Fruit fly (Drosophila melanogaster) whole organism, embryonic: ENCODE data around the gene msopa.

Source experiments
- Bteb2 ChIP-seq: fragments of 200-800 bp; sonication (Bioruptor generic); optimal IDR thresholded peaks from 2 replicates; lab custom pipeline; 2016; ENCODE audit warnings: missing biosample characterization, missing genetic modification characterization
- C15 ChIP-seq: fragments of 200-800 bp; sonication (Bioruptor generic); IDR thresholded peaks from 3 replicates; pipeline ENCODE4 v1.3.6; 2022; ENCODE audit warnings: missing biosample characterization, missing genetic modification characterization
- CG10431 ChIP-seq: fragments of 200-800 bp; sonication (Bioruptor generic); optimal IDR thresholded peaks from 3 replicates; lab custom pipeline; 2018; ENCODE audit warnings: missing biosample characterization, mild to moderate bottlenecking, missing genetic modification characterization
- CG11247 ChIP-seq: fragments of 200-800 bp; sonication (Bioruptor generic); IDR thresholded peaks from 2 replicates; pipeline ENCODE4 v1.3.6; 2022; ENCODE audit warnings: missing biosample characterization, missing genetic modification characterization
- CG12155 ChIP-seq: fragments of 200-800 bp; sonication (Bioruptor generic); optimal IDR thresholded peaks from 3 replicates; lab custom pipeline; 2016; ENCODE audit warnings: missing biosample characterization, missing genetic modification characterization
- CG14014 ChIP-seq: fragments of 200-800 bp; sonication (Bioruptor generic); IDR thresholded peaks from 2 replicates; pipeline ENCODE4 v1.3.6; 2022; ENCODE audit warnings: missing biosample characterization, missing genetic modification characterization
- CG14965 ChIP-seq: fragments of 200-800 bp; sonication (Bioruptor generic); optimal IDR thresholded peaks from 2 replicates; lab custom pipeline; 2016; ENCODE audit warnings: missing biosample characterization, missing genetic modification characterization, borderline replicate concordance
- CG17186 ChIP-seq: fragments of 200-800 bp; sonication (Bioruptor generic); optimal IDR thresholded peaks from 3 replicates; lab custom pipeline; 2017; ENCODE audit warnings: missing biosample characterization, missing genetic modification reagents, missing genetic modification characterization
- CG17802 ChIP-seq: fragments of 200-800 bp; sonication (Bioruptor generic); optimal IDR thresholded peaks from 2 replicates; lab custom pipeline; 2018; ENCODE audit warnings: missing biosample characterization, mild to moderate bottlenecking, missing genetic modification characterization, moderate library complexity
- CG17912 ChIP-seq: fragments of 200-800 bp; sonication (Bioruptor generic); optimal IDR thresholded peaks from 2 replicates; lab custom pipeline; 2018; ENCODE audit warnings: missing biosample characterization, mild to moderate bottlenecking, missing genetic modification characterization
- CG30020 ChIP-seq: fragments of 200-800 bp; optimal IDR thresholded peaks from 2 replicates; lab custom pipeline; 2019; ENCODE audit warnings: missing biosample characterization, mild to moderate bottlenecking, missing genetic modification characterization, moderate library complexity
- CG7963 ChIP-seq: fragments of 200-800 bp; sonication (Bioruptor generic); IDR thresholded peaks from 3 replicates; pipeline ENCODE4 v1.3.6; 2022; ENCODE audit warnings: missing biosample characterization, missing genetic modification characterization; ENCODE audit not compliant: partially characterized antibody
- CG9215 ChIP-seq: fragments of 200-800 bp; sonication (Bioruptor generic); IDR thresholded peaks from 2 replicates; pipeline ENCODE4 v1.3.6; 2022; ENCODE audit warnings: missing biosample characterization, missing genetic modification characterization
- CG9609 ChIP-seq: fragments of 200-800 bp; sonication (Bioruptor generic); optimal IDR thresholded peaks from 3 replicates; lab custom pipeline; 2016; ENCODE audit warnings: missing biosample characterization, missing genetic modification characterization
- CG9727 ChIP-seq: fragments of 200-800 bp; sonication (Bioruptor generic); optimal IDR thresholded peaks from 3 replicates; lab custom pipeline; 2017; ENCODE audit warnings: missing biosample characterization, mild to moderate bottlenecking, missing genetic modification characterization
- D ChIP-seq, 2 experiments: fragments of 200-800 bp in 1 of 2; fragments of >200 bp in 1 of 2; sonication (Bioruptor generic) in 1 of 2; optimal IDR thresholded peaks; 2 replicates in 1 of 2; 3 replicates in 1 of 2; lab custom pipeline; 2017; ENCODE audit warnings: mild to moderate bottlenecking in 1 of 2, missing biosample characterization in 1 of 2, missing genetic modification characterization in 1 of 2, missing genetic modification reagents in 1 of 2
- Dip3 ChIP-seq: fragments of 200-800 bp; sonication (Bioruptor generic); optimal IDR thresholded peaks from 3 replicates; lab custom pipeline; 2016; ENCODE audit warnings: missing biosample characterization, missing genetic modification characterization
- Doc2 ChIP-seq: fragments of 200-800 bp; sonication (Bioruptor generic); IDR thresholded peaks from 2 replicates; pipeline ENCODE4 v1.3.6; 2022; ENCODE audit warnings: missing biosample characterization, missing genetic modification characterization
- Eip74EF ChIP-seq, 2 experiments: fragments of 200-800 bp in 1 of 2; fragments of >200 bp in 1 of 2; sonication (Bioruptor generic) in 1 of 2; optimal IDR thresholded peaks; 2 replicates each; lab custom pipeline; 2017 to 2019; ENCODE audit warnings: missing biosample characterization in 2 of 2, missing genetic modification characterization in 2 of 2, mild to moderate bottlenecking in 1 of 2, moderate library complexity in 1 of 2
- MESR4 ChIP-seq: fragments of 200-800 bp; sonication (Bioruptor generic); optimal IDR thresholded peaks from 2 replicates; lab custom pipeline; 2018; ENCODE audit warnings: missing biosample characterization, mild to moderate bottlenecking, missing genetic modification characterization, moderate library complexity
- Mad ChIP-seq: fragments of 200-800 bp; sonication (Bioruptor generic); optimal IDR thresholded peaks from 2 replicates; lab custom pipeline; 2016; ENCODE audit warnings: missing biosample characterization, missing genetic modification characterization
- Nf-YA ChIP-seq: fragments of 200-800 bp; sonication (Bioruptor generic); IDR thresholded peaks from 2 replicates; pipeline ENCODE4 v1.3.6; 2022; ENCODE audit warnings: missing biosample characterization, missing genetic modification characterization
- Opbp ChIP-seq: fragments of 200-800 bp; sonication (Bioruptor generic); IDR thresholded peaks from 3 replicates; pipeline ENCODE4 v1.3.6; 2022; ENCODE audit warnings: missing biosample characterization, missing genetic modification characterization; ENCODE audit not compliant: partially characterized antibody
- PHDP ChIP-seq: fragments of 200-800 bp; sonication (Bioruptor generic); optimal IDR thresholded peaks from 3 replicates; lab custom pipeline; 2018; ENCODE audit warnings: missing biosample characterization, mild to moderate bottlenecking, missing genetic modification characterization, moderate library complexity
- Rx ChIP-seq: fragments of 200-800 bp; sonication (Bioruptor generic); IDR thresholded peaks from 2 replicates; pipeline ENCODE4 v1.3.6; 2022; ENCODE audit warnings: missing biosample characterization, missing genetic modification characterization
- Six4 ChIP-seq: fragments of 200-800 bp; sonication (Bioruptor generic); optimal IDR thresholded peaks from 2 replicates; lab custom pipeline; 2016; ENCODE audit warnings: missing biosample characterization, missing genetic modification characterization
- Usf ChIP-seq: fragments of 200-800 bp; sonication (Bioruptor generic); optimal IDR thresholded peaks from 2 replicates; lab custom pipeline; 2017; ENCODE audit warnings: missing genotype, missing biosample characterization, missing genetic modification characterization
- ato ChIP-seq: fragments of 200-800 bp; sonication (Bioruptor generic); IDR thresholded peaks from 2 replicates; pipeline ENCODE4 v1.3.6; 2022; ENCODE audit warnings: missing biosample characterization, missing genetic modification characterization; ENCODE audit not compliant: partially characterized antibody
- bsh ChIP-seq, 2 experiments: fragments of 200-800 bp; sonication (Bioruptor generic); optimal IDR thresholded peaks; 2 replicates each; lab custom pipeline; 2017 to 2018; ENCODE audit warnings: mild to moderate bottlenecking in 2 of 2, missing biosample characterization in 2 of 2, missing genetic modification characterization in 2 of 2, moderate library complexity in 1 of 2
- cato ChIP-seq: fragments of 200-800 bp; sonication (Bioruptor generic); optimal IDR thresholded peaks from 2 replicates; lab custom pipeline; 2016; ENCODE audit warnings: missing biosample characterization, missing genetic modification characterization, borderline replicate concordance
- crol ChIP-seq: fragments of 200-800 bp; sonication (Bioruptor generic); IDR thresholded peaks from 2 replicates; pipeline ENCODE4 v1.3.6; 2022; ENCODE audit warnings: missing biosample characterization, missing genetic modification characterization
- danr ChIP-seq: fragments of 200-800 bp; sonication (Bioruptor generic); IDR thresholded peaks from 2 replicates; pipeline ENCODE4 v1.3.6; 2022; ENCODE audit warnings: missing biosample characterization, missing genetic modification characterization
- dmrt11E ChIP-seq: fragments of 200-800 bp; sonication (Bioruptor generic); optimal IDR thresholded peaks from 3 replicates; lab custom pipeline; 2018; ENCODE audit warnings: missing biosample characterization, mild to moderate bottlenecking, missing genetic modification characterization, moderate library complexity
- dpn ChIP-seq, 2 experiments: fragments of 200-800 bp; sonication (Bioruptor generic); optimal IDR thresholded peaks; 3 replicates each; lab custom pipeline; 2016; ENCODE audit warnings: missing biosample characterization in 2 of 2, missing genetic modification characterization in 2 of 2
- exex ChIP-seq: fragments of 200-800 bp; sonication (Bioruptor generic); optimal IDR thresholded peaks from 4 replicates; lab custom pipeline; 2018; ENCODE audit warnings: missing biosample characterization, mild to moderate bottlenecking, missing genetic modification characterization, moderate library complexity
- fd3F ChIP-seq: fragments of 200-800 bp; sonication (Bioruptor generic); optimal IDR thresholded peaks from 2 replicates; lab custom pipeline; 2018; ENCODE audit warnings: missing biosample characterization, mild to moderate bottlenecking, missing genetic modification characterization, moderate library complexity
- fd64A ChIP-seq: fragments of 200-800 bp; sonication (Bioruptor generic); optimal IDR thresholded peaks from 3 replicates; lab custom pipeline; 2018; ENCODE audit warnings: missing biosample characterization, mild to moderate bottlenecking, missing genetic modification characterization
- gce ChIP-seq: fragments of 200-800 bp; sonication (Bioruptor generic); IDR thresholded peaks from 3 replicates; pipeline ENCODE4 v1.3.6; 2022; ENCODE audit warnings: missing biosample characterization, missing genetic modification characterization
- hb ChIP-seq: fragments of 200-800 bp; sonication (Bioruptor generic); IDR thresholded peaks from 3 replicates; pipeline ENCODE4 v1.3.6; 2022; ENCODE audit warnings: missing biosample characterization, missing genetic modification characterization; ENCODE audit not compliant: partially characterized antibody
- phol ChIP-seq: fragments of 200-800 bp; sonication (Bioruptor generic); optimal IDR thresholded peaks from 3 replicates; lab custom pipeline; 2018; ENCODE audit warnings: missing biosample characterization, mild to moderate bottlenecking, missing genetic modification characterization, moderate library complexity
- prd ChIP-seq, 3 experiments: fragments of >200 bp in 2 of 3; fragments of 200-800 bp in 1 of 3; sonication (Bioruptor generic) in 1 of 3; optimal IDR thresholded peaks in 2 of 3; IDR thresholded peaks in 1 of 3; 2 replicates in 2 of 3; 3 replicates in 1 of 3; pipeline versions ENCODE4 v1.3.6 to Lab custom; 2017 to 2022; ENCODE audit warnings: missing biosample characterization in 1 of 3, missing genetic modification characterization in 1 of 3
- psq ChIP-seq: fragments of 200-800 bp; sonication (Bioruptor generic); optimal IDR thresholded peaks from 2 replicates; lab custom pipeline; 2017; ENCODE audit warnings: missing biosample characterization, missing genetic modification characterization
- pzg ChIP-seq: fragments of 200-800 bp; sonication (Bioruptor generic); optimal IDR thresholded peaks from 3 replicates; lab custom pipeline; 2018; ENCODE audit warnings: missing biosample characterization, mild to moderate bottlenecking, missing genetic modification characterization, moderate library complexity
- sens-2 ChIP-seq: fragments of 200-800 bp; sonication (Bioruptor generic); IDR thresholded peaks from 2 replicates; pipeline ENCODE4 v1.3.6; 2022; ENCODE audit warnings: missing biosample characterization, missing genetic modification characterization
- slp2 ChIP-seq: fragments of 200-800 bp; sonication (Bioruptor generic); optimal IDR thresholded peaks from 2 replicates; lab custom pipeline; 2016; ENCODE audit warnings: missing biosample characterization, missing genetic modification characterization
- so ChIP-seq: fragments of 200-800 bp; sonication (Bioruptor generic); IDR thresholded peaks from 3 replicates; pipeline ENCODE4 v1.3.6; 2022; ENCODE audit warnings: missing biosample characterization, missing genetic modification characterization
- stc ChIP-seq: fragments of 200-800 bp; sonication (Bioruptor generic); IDR thresholded peaks from 2 replicates; pipeline ENCODE4 v1.3.6; 2022; ENCODE audit warnings: missing biosample characterization, missing genetic modification characterization
- unc-4 ChIP-seq: fragments of 200-800 bp; sonication (Bioruptor generic); IDR thresholded peaks from 2 replicates; pipeline ENCODE4 v1.3.6; 2022; ENCODE audit warnings: missing biosample characterization, missing genetic modification characterization; ENCODE audit not compliant: partially characterized antibody

The msopa gene

dm6 chr3L:22078063-22078462 lies 4.5 kb upstream of the msopa start (continued):
- peak; percentile 45; the same call in 1 of the 2 replicates for TF ChIP-seq stc
- peak; percentile 64 for TF ChIP-seq unc-4 (GFP tag; lab: Robert Waterston, UW)
- TF ChIP-seq CG14965: no peak
- peak; percentile 41; the same call in 1 of the 3 replicates for TF ChIP-seq so (GFP tag; lab: Robert Waterston, UW)
- peak; percentile 49 for TF ChIP-seq Usf (GFP tag; lab: Kevin White, UChicago)
- TF ChIP-seq CG17912 (GFP tag; lab: Kevin White, UChicago): no peak
- no peak for TF ChIP-seq fd64A
- no peak for TF ChIP-seq C15
- no peak for TF ChIP-seq Doc2 (GFP tag; lab: Robert Waterston, UW)
- TF ChIP-seq CG12155 (GFP tag; lab: Kevin White, UChicago): peak; percentile 43
- peak; percentile 37 for TF ChIP-seq Bteb2 (GFP tag; lab: Kevin White, UChicago)
- no peak for TF ChIP-seq cato (GFP tag; lab: Kevin White, UChicago)
- TF ChIP-seq Mad: peak; percentile 24
- TF ChIP-seq CG14014 (GFP tag; lab: Robert Waterston, UW): peak; percentile 62; the same call in 1 of the 2 replicates
- TF ChIP-seq CG17802 (tag; lab: Kevin White, UChicago): no peak
- peak; percentile 0 for TF ChIP-seq pzg (GFP tag; lab: Kevin White, UChicago)
- TF ChIP-seq Opbp: peak; percentile 73
- peak; percentile 24; the same call in 1 of the 2 replicates for TF ChIP-seq CG9215 (GFP tag; lab: Robert Waterston, UW)
- TF ChIP-seq Dip3 (GFP tag; lab: Kevin White, UChicago): peak; percentile 45
- no peak for TF ChIP-seq prd (optimal IDR thresholded peaks at IDR 0.05; lab: Kevin White, UChicago)
- TF ChIP-seq prd (GFP tag; IDR thresholded peaks at IDR 0.05; lab: Robert Waterston, UW): peak; percentile 74; the same call in 2 of the 3 replicates
- TF ChIP-seq exex (tag; lab: Kevin White, UChicago): no peak
- TF ChIP-seq psq (GFP tag; lab: Kevin White, UChicago): no peak
- TF ChIP-seq slp2: peak; percentile 2
- TF ChIP-seq CG9609 (GFP tag; lab: Kevin White, UChicago): peak; percentile 42
- no peak for TF ChIP-seq CG7963
- no peak for TF ChIP-seq Rx
- no peak for TF ChIP-seq danr (GFP tag; lab: Robert Waterston, UW)
- no peak for TF ChIP-seq crol (GFP tag; lab: Robert Waterston, UW)
- TF ChIP-seq CG11247 (GFP tag; lab: Robert Waterston, UW): peak; percentile 34; the same call in 1 of the 2 replicates
- TF ChIP-seq dmrt11E (tag; lab: Kevin White, UChicago): peak; percentile 66
- 0 out of 2 replicates have a peak, but pooled peaks have one; percentile 13 for TF ChIP-seq ato
- no peak for TF ChIP-seq Eip74EF (GFP tag; optimal IDR thresholded peaks at IDR 0.05; lab: Kevin White, UChicago)
- peak; percentile 38; the same call in 1 of the 3 replicates for TF ChIP-seq gce
- no peak for TF ChIP-seq sens-2 (GFP tag; lab: Robert Waterston, UW)
- TF ChIP-seq CG10431 (GFP tag; lab: Kevin White, UChicago): no peak
- peak; percentile 50 to 58 for TF ChIP-seq dpn (GFP tag; optimal IDR thresholded peaks at IDR 0.05; lab: Kevin White, UChicago)
- TF ChIP-seq PHDP (tag; lab: Kevin White, UChicago): peak; percentile 64
- TF ChIP-seq fd3F (GFP tag; lab: Kevin White, UChicago): no peak
- 0 out of 2 replicates have a peak, but pooled peaks have one; percentile 19 for TF ChIP-seq Nf-YA
- TF ChIP-seq hb (GFP tag; lab: Robert Waterston, UW): peak; percentile 64; the same call in 1 of the 3 replicates
- no peak for TF ChIP-seq D (optimal IDR thresholded peaks at IDR 0.05; lab: Kevin White, UChicago)
- peak; percentile 24 for TF ChIP-seq D (GFP tag; optimal IDR thresholded peaks at IDR 0.05; lab: Kevin White, UChicago)
- TF ChIP-seq CG30020 (tag; lab: Kevin White, UChicago): no peak
- peak; percentile 62 for TF ChIP-seq phol
- no peak for TF ChIP-seq MESR4 (GFP tag; lab: Kevin White, UChicago)
- no peak for TF ChIP-seq CG17186 (GFP tag; lab: Kevin White, UChicago)
- peak; percentile 67 for TF ChIP-seq CG9727
- peak; percentile 5 for TF ChIP-seq Six4 (GFP tag; lab: Kevin White, UChicago)
- TF ChIP-seq bsh (GFP tag; optimal IDR thresholded peaks at IDR 0.05; lab: Kevin White, UChicago): peak; percentile 7 to 67
